Fruit fly (Drosophila melanogaster) whole organism, prepupa: Measurements from ENCODE around the gene ATPsynB.

Experiments
- CG11902 ChIP-seq: fragments of 200-800 bp; sonication (Bioruptor generic); optimal IDR thresholded peaks from 3 replicates; lab custom pipeline; 2016; ENCODE audit warnings: missing biosample characterization, missing genetic modification characterization
- CG16779 ChIP-seq: fragments of 200-800 bp; sonication (Bioruptor generic); optimal IDR thresholded peaks from 3 replicates; lab custom pipeline; 2017; ENCODE audit warnings: missing biosample characterization, mild to moderate bottlenecking, missing genetic modification characterization
- CG7368 ChIP-seq: fragments of 200-800 bp; sonication (Bioruptor generic); optimal IDR thresholded peaks from 3 replicates; lab custom pipeline; 2016; ENCODE audit warnings: missing biosample characterization, missing genetic modification characterization
- Gug ChIP-seq: fragments of 200-800 bp; sonication (Bioruptor generic); IDR thresholded peaks from 2 replicates; pipeline ENCODE4 v1.3.6; 2022; ENCODE audit warnings: missing biosample characterization, missing genetic modification characterization
- Sox15 ChIP-seq: fragments of 200-800 bp; sonication (Bioruptor generic); optimal IDR thresholded peaks from 3 replicates; lab custom pipeline; 2016; ENCODE audit warnings: missing biosample characterization, missing genetic modification characterization
- spab ChIP-seq: fragments of 200-800 bp; sonication (Bioruptor generic); optimal IDR thresholded peaks from 2 replicates; lab custom pipeline; 2017; ENCODE audit warnings: missing biosample characterization, mild to moderate bottlenecking, missing genetic modification characterization, missing genetic modification reagents

DNA sequence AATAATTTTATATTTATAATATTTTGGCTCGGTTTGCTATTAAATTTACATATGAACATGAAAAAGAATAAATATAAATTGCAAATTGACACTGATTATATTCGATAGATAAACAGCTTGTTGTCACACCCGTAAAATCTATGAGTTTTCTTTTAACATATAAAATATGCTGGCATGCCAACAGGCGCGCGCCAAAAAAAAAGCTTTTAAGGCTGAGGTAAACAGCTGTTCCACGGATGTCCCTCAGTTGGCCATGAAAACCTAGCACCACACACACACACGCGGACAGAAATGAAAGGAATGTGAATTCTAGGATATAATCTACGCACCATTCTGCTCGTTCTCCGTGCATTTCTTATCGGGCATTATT, 34.9 kb upstream of the ATPsynB start:
- TF ChIP-seq Sox15 = no peak
- no peak for TF ChIP-seq CG7368 (GFP tag; lab: Kevin White, UChicago)
- no peak for TF ChIP-seq spab (GFP tag; lab: Kevin White, UChicago)
- no peak for TF ChIP-seq CG16779 (tag; lab: Kevin White, UChicago)
- no peak for TF ChIP-seq CG11902 (GFP tag; lab: Kevin White, UChicago)
- TF ChIP-seq Gug = no peak
